Fruit fly (Drosophila melanogaster): ENCODE results near the gene vkg.

- TF ChIP-seq CTCF (optimal IDR thresholded peaks at IDR 0.05) (peak in 1 of 2 experiments; percentile 23), CG8478 (optimal IDR thresholded peaks at IDR 0.05) (no peak)
These were observed 15.1 kb upstream of the vkg start, which contains the start of the genes CG33995, CG44000 and CG44001 for dm6 chr2L:5043043-5043442.

Data from S2 (cell line).